Fruit fly (Drosophila melanogaster): ENCODE measurements around the gene Cyp4e3.
A peak's percentile ranks its signal among the peaks of the same experiment; 100 is the strongest.

Gene Cyp4e3

DNA sequence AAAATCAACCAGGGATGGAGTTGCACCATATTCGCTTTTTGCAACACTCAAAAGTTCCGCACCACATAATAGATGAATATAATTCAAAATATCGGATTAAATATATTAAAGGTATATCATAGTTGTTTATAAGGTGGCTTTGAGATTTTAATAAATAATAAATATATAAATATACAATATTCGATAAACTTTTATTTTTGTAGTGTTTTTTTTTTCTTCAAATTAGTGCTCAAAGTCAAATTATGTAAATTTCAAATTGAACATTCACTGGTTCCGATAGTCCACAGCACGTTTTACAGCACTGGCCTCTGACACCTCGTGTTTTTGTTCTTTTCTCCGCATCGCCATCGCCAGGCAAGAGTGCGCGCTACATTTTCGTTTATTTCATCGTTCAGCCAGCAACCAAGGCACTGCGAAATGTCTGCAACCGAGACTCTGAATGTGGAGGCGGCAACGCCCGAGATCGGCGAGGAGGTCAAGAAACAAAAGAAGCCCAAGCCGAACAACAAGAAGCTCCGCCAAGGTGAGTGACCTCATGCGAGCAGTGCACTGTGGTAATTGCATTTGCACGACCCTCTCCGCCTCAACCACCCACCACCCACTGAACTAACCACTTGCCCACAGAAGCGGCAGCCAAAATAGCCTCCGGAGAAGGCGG lies 13.5 kb upstream of the Cyp4e3 start, which contains the start of the genes Taf11 and und (continued):
- TF ChIP-seq amos (GFP tag; IDR thresholded peaks at IDR 0.05; ENCODE audit: partially characterized antibody) (peak; percentile 72), Dbx (GFP tag; IDR thresholded peaks at IDR 0.05) (peak; percentile 62), bcd (GFP tag; optimal IDR thresholded peaks at IDR 0.05) (peak; percentile 48), HLH4C (GFP tag; IDR thresholded peaks at IDR 0.05; ENCODE audit: partially characterized antibody) (peak; percentile 45; the same call in 1 of the 3 replicates), CG18619 (GFP tag; optimal IDR thresholded peaks at IDR 0.05) (peak; percentile 18), CG13123 (GFP tag; optimal IDR thresholded peaks at IDR 0.05) (peak; percentile 19), CG17612 (GFP tag; IDR thresholded peaks at IDR 0.05) (no peak), NfI (GFP tag; optimal IDR thresholded peaks at IDR 0.05) (peak; percentile 16), nerfin-2 (GFP tag; IDR thresholded peaks at IDR 0.05; ENCODE audit: partially characterized antibody) (no peak), CG12942 (GFP tag; optimal IDR thresholded peaks at IDR 0.05) (no peak), MESR4 (GFP tag; optimal IDR thresholded peaks at IDR 0.05) (peak; percentile 71), CrebB (tag; optimal IDR thresholded peaks at IDR 0.05) (no peak), CG12299 (tag; optimal IDR thresholded peaks at IDR 0.05) (no peak), CG6683 (GFP tag; optimal IDR thresholded peaks at IDR 0.05) (peak; percentile 18), cwo (GFP tag; optimal IDR thresholded peaks at IDR 0.05) (no peak), CG12391 (tag; optimal IDR thresholded peaks at IDR 0.05) (peak; percentile 52), CG18599 (GFP tag; optimal IDR thresholded peaks at IDR 0.05) (peak; percentile 52), HHEX (GFP tag; optimal IDR thresholded peaks at IDR 0.05) (peak; percentile 13), YL-1 (GFP tag; optimal IDR thresholded peaks at IDR 0.05) (peak; percentile 80), Bteb2 (GFP tag; optimal IDR thresholded peaks at IDR 0.05) (no peak), row (GFP tag; IDR thresholded peaks at IDR 0.05) (peak; percentile 92), hb (GFP tag; IDR thresholded peaks at IDR 0.05; ENCODE audit: partially characterized antibody) (no peak), Hr3 (GFP tag; optimal IDR thresholded peaks at IDR 0.05) (peak; percentile 42), CG8290 (GFP tag; optimal IDR thresholded peaks at IDR 0.05) (no peak), CG8290 (tag; optimal IDR thresholded peaks at IDR 0.05) (no peak), CG7928 (GFP tag; optimal IDR thresholded peaks at IDR 0.05) (peak; percentile 91), BEAF-32 (GFP tag; optimal IDR thresholded peaks at IDR 0.05) (peak; percentile 80), CG15514 (GFP tag; optimal IDR thresholded peaks at IDR 0.05) (peak; percentile 99), dpn (GFP tag; optimal IDR thresholded peaks at IDR 0.05) (peak in 1 of 2 experiments; percentile 53), lilli (GFP tag; optimal IDR thresholded peaks at IDR 0.05) (peak; percentile 23), Opbp (GFP tag; IDR thresholded peaks at IDR 0.05; ENCODE audit: partially characterized antibody) (0 out of 3 replicates have a peak, but pooled peaks have one; percentile 47), CG34224 (GFP tag; IDR thresholded peaks at IDR 0.05; ENCODE audit: partially characterized antibody) (peak; percentile 47; the same call in 2 of the 3 replicates), CG9727 (GFP tag; optimal IDR thresholded peaks at IDR 0.05) (peak; percentile 51), Aef1 (GFP tag; IDR thresholded peaks at IDR 0.05) (no peak), CG4617 (GFP tag; optimal IDR thresholded peaks at IDR 0.05; ENCODE audit: borderline replicate concordance) (peak; percentile 46), nmo (GFP tag; optimal IDR thresholded peaks at IDR 0.05) (peak; percentile 71), CG3847 (GFP tag; IDR thresholded peaks at IDR 0.05) (peak; percentile 60), Lhr (GFP tag; optimal IDR thresholded peaks at IDR 0.05) (peak; percentile 15), CG10979 (tag; optimal IDR thresholded peaks at IDR 0.05) (peak; percentile 29), hth (optimal IDR thresholded peaks at IDR 0.05) (no peak), Med (GFP tag) (peak; percentile 48), vfl (GFP tag; optimal IDR thresholded peaks at IDR 0.05) (no peak), Dp (GFP tag; optimal IDR thresholded peaks at IDR 0.05) (peak; percentile 37), CG15696 (tag; optimal IDR thresholded peaks at IDR 0.05) (peak; percentile 36), CG10321 (GFP tag; IDR thresholded peaks at IDR 0.05) (no peak), dysf (GFP tag; IDR thresholded peaks at IDR 0.05) (peak; percentile 42; the same call in 1 of the 3 replicates), CG34422 (GFP tag; IDR thresholded peaks at IDR 0.05) (peak; percentile 30; the same call in 2 of the 3 replicates), pzg (GFP tag; optimal IDR thresholded peaks at IDR 0.05) (peak; percentile 36)

Measured in whole organism, embryonic.